Fruit fly (Drosophila melanogaster) whole organism, wandering third instar larva: ENCODE data around the gene Lkb1.
A peak's percentile ranks its signal among the peaks of the same experiment; 100 is the strongest.

ENCODE experiments used
- Abd-B ChIP-seq: fragments of >200 bp; optimal IDR thresholded peaks from 2 replicates; lab custom pipeline; 2017; ENCODE audit warnings: missing biosample characterization, missing genetic modification characterization
- CG32264 ChIP-seq: fragments of 200-800 bp; sonication (Bioruptor generic); optimal IDR thresholded peaks from 2 replicates; lab custom pipeline; 2016; ENCODE audit warnings: missing biosample characterization, missing genetic modification characterization
- CG9705 ChIP-seq: fragments of 200-800 bp; sonication (Bioruptor generic); optimal IDR thresholded peaks from 2 replicates; lab custom pipeline; 2018; ENCODE audit warnings: missing biosample characterization, mild to moderate bottlenecking, missing genetic modification characterization
- CrebA ChIP-seq: fragments of 200-800 bp; sonication (Bioruptor generic); optimal IDR thresholded peaks from 2 replicates; lab custom pipeline; 2016; ENCODE audit warnings: missing biosample characterization, mild to moderate bottlenecking, missing genetic modification characterization, borderline replicate concordance
- Dfd ChIP-seq: fragments of >200 bp; optimal IDR thresholded peaks from 2 replicates; lab custom pipeline; 2017; ENCODE audit warnings: missing biosample characterization, missing genetic modification characterization
- Dif ChIP-seq: fragments of 200-275, 200-300 bp; sonication (Bioruptor generic); optimal IDR thresholded peaks from 2 replicates; lab custom pipeline; 2018; ENCODE audit warnings: missing biosample characterization, missing genetic modification characterization; ENCODE audit not compliant: partially characterized antibody
- GATAd ChIP-seq: sonication (Bioruptor generic); optimal IDR thresholded peaks from 2 replicates; lab custom pipeline; 2016; ENCODE audit warnings: missing biosample characterization, missing genetic modification characterization
- HLH106 ChIP-seq: fragments of 200-800 bp; optimal IDR thresholded peaks from 3 replicates; lab custom pipeline; 2019; ENCODE audit warnings: missing biosample characterization, mild to moderate bottlenecking, missing genetic modification characterization, moderate library complexity
- Hnf4 ChIP-seq: fragments of 200-800 bp; sonication (Bioruptor generic); optimal IDR thresholded peaks from 2 replicates; lab custom pipeline; 2016; ENCODE audit warnings: missing biosample characterization, mild to moderate bottlenecking, missing genetic modification characterization
- Hr78 ChIP-seq: fragments of >200 bp; optimal IDR thresholded peaks from 2 replicates; lab custom pipeline; 2017; ENCODE audit warnings: missing biosample characterization, missing genetic modification characterization
- Hr83 ChIP-seq: fragments of 200-300 bp; sonication (Bioruptor generic); optimal IDR thresholded peaks from 2 replicates; lab custom pipeline; 2016; ENCODE audit warnings: missing biosample characterization, mild to moderate bottlenecking, missing genetic modification characterization, moderate library complexity; ENCODE audit not compliant: poor library complexity, severe bottlenecking
- Jra ChIP-seq: sonication (Bioruptor generic); optimal IDR thresholded peaks from 2 replicates; lab custom pipeline; 2016; ENCODE audit warnings: missing biosample characterization, missing genetic modification characterization
- Mio ChIP-seq: sonication (Bioruptor generic); optimal IDR thresholded peaks from 2 replicates; lab custom pipeline; 2016; ENCODE audit warnings: missing biosample characterization, missing genetic modification characterization
- Myc ChIP-seq: fragments of >200 bp; optimal IDR thresholded peaks from 2 replicates; lab custom pipeline; 2017
- N ChIP-seq: fragments of >200 bp; optimal IDR thresholded peaks from 2 replicates; lab custom pipeline; 2018; ENCODE audit warnings: missing biosample characterization, missing external identifiers, missing genetic modification characterization
- OdsH ChIP-seq: fragments of 200-800 bp; sonication (Bioruptor generic); optimal IDR thresholded peaks from 2 replicates; lab custom pipeline; 2016; ENCODE audit warnings: missing biosample characterization, mild to moderate bottlenecking, missing genetic modification characterization
- Rel ChIP-seq, 2 experiments: fragments of 200-800 bp; sonication (Bioruptor generic) in 1 of 2; optimal IDR thresholded peaks; 2 replicates in 1 of 2; 3 replicates in 1 of 2; lab custom pipeline; 2016 to 2019; ENCODE audit warnings: mild to moderate bottlenecking in 2 of 2, missing biosample characterization in 2 of 2, missing genetic modification characterization in 2 of 2, moderate library complexity in 1 of 2
- Sp1 ChIP-seq: fragments of 200-800 bp; sonication (Bioruptor generic); optimal IDR thresholded peaks from 3 replicates; lab custom pipeline; 2019; ENCODE audit warnings: missing biosample characterization, mild to moderate bottlenecking, missing genetic modification characterization, moderate library complexity
- Vsx2 ChIP-seq: fragments of 200-300, 225-300 bp; sonication (Bioruptor generic); optimal IDR thresholded peaks from 2 replicates; lab custom pipeline; 2018; ENCODE audit warnings: missing biosample characterization, missing genetic modification characterization; ENCODE audit not compliant: partially characterized antibody
- br ChIP-seq: fragments of 200-800 bp; sonication (Bioruptor generic); optimal IDR thresholded peaks from 2 replicates; lab custom pipeline; 2016; ENCODE audit warnings: missing biosample characterization, missing genetic modification characterization
- brk ChIP-seq: fragments of 200-800 bp; sonication (Bioruptor generic); optimal IDR thresholded peaks from 2 replicates; lab custom pipeline; 2016; ENCODE audit warnings: missing biosample characterization, mild to moderate bottlenecking, missing genetic modification characterization
- dl ChIP-seq, 2 experiments: fragments of 175-275, 200-275 bp in 1 of 2; fragments of 200-275 bp in 1 of 2; sonication (Bioruptor generic); optimal IDR thresholded peaks; lab custom pipeline; 2018; ENCODE audit warnings: mild to moderate bottlenecking in 2 of 2, missing biosample characterization in 2 of 2, missing genetic modification characterization in 2 of 2, moderate library complexity in 2 of 2; ENCODE audit not compliant: partially characterized antibody in 2 of 2, insufficient read depth in 1 of 2
- dmrt93B ChIP-seq: fragments of 200-800 bp; sonication (Bioruptor generic); optimal IDR thresholded peaks from 2 replicates; lab custom pipeline; 2018; ENCODE audit warnings: missing biosample characterization, mild to moderate bottlenecking, missing genetic modification characterization
- dsf ChIP-seq: sonication (Bioruptor generic); optimal IDR thresholded peaks from 2 replicates; lab custom pipeline; 2016; ENCODE audit warnings: missing biosample characterization, missing genetic modification characterization, borderline replicate concordance
- ey ChIP-seq: fragments of 200-800 bp; sonication (Bioruptor generic); optimal IDR thresholded peaks from 2 replicates; lab custom pipeline; 2016; ENCODE audit warnings: missing biosample characterization, missing genetic modification characterization
- foxo ChIP-seq, 2 experiments: fragments of 200-800 bp; sonication (Bioruptor generic); optimal IDR thresholded peaks; 2 replicates in 1 of 2; 3 replicates in 1 of 2; lab custom pipeline; 2016 to 2017; ENCODE audit warnings: missing biosample characterization in 2 of 2, missing genetic modification characterization in 2 of 2
- fru ChIP-seq: fragments of 200-800 bp; sonication (Bioruptor generic); optimal IDR thresholded peaks from 3 replicates; lab custom pipeline; 2016; ENCODE audit warnings: missing biosample characterization, mild to moderate bottlenecking, missing genetic modification characterization
- h ChIP-seq: fragments of 200-800 bp; sonication (Bioruptor generic); optimal IDR thresholded peaks from 3 replicates; lab custom pipeline; 2016; ENCODE audit warnings: missing biosample characterization, mild to moderate bottlenecking, missing genetic modification characterization
- jim ChIP-seq: fragments of 175-275, 200-325 bp; sonication (Bioruptor generic); optimal IDR thresholded peaks from 2 replicates; lab custom pipeline; 2016; ENCODE audit warnings: missing biosample characterization, mild to moderate bottlenecking, missing genetic modification characterization
- lola ChIP-seq: fragments of >200 bp; optimal IDR thresholded peaks from 2 replicates; lab custom pipeline; 2017; ENCODE audit warnings: missing biosample characterization, missing genetic modification characterization
- pan ChIP-seq: fragments of >200 bp; optimal IDR thresholded peaks from 2 replicates; lab custom pipeline; 2017
- psq ChIP-seq: fragments of 200-800 bp; sonication (Bioruptor generic); optimal IDR thresholded peaks from 3 replicates; lab custom pipeline; 2017; ENCODE audit warnings: missing biosample characterization, mild to moderate bottlenecking, missing genetic modification characterization, moderate library complexity
- rgr ChIP-seq: fragments of 200-800 bp; sonication (Bioruptor generic); optimal IDR thresholded peaks from 3 replicates; lab custom pipeline; 2016; ENCODE audit warnings: missing biosample characterization, mild to moderate bottlenecking, missing genetic modification characterization
- sage ChIP-seq: fragments of 200-800 bp; sonication (Bioruptor generic); optimal IDR thresholded peaks from 2 replicates; lab custom pipeline; 2016; ENCODE audit warnings: missing biosample characterization, mild to moderate bottlenecking, missing genetic modification characterization
- sv ChIP-seq: fragments of 200-800 bp; sonication (Bioruptor generic); optimal IDR thresholded peaks from 3 replicates; lab custom pipeline; 2016; ENCODE audit warnings: missing biosample characterization, missing genetic modification characterization
- tai ChIP-seq: sonication (Bioruptor generic); optimal IDR thresholded peaks from 2 replicates; lab custom pipeline; 2016; ENCODE audit warnings: missing biosample characterization, missing genetic modification characterization
- usp ChIP-seq: fragments of >200 bp; optimal IDR thresholded peaks from 2 replicates; lab custom pipeline; 2017; ENCODE audit warnings: missing biosample characterization, missing genetic modification characterization
- woc ChIP-seq: sonication (Bioruptor generic); optimal IDR thresholded peaks from 2 replicates; lab custom pipeline; 2016; ENCODE audit warnings: missing biosample characterization, mild to moderate bottlenecking, missing genetic modification characterization

Gene Lkb1

dm6 chr3R:13676137-13677086 is at the start of gene Lkb1, which contains the start of gene CG9588:
Lkb1 (plus strand) TSS chr3R:13676549.
CG9588 (minus strand) TSS chr3R:13676681.
- TF ChIP-seq brk (GFP tag; lab: Kevin White, UChicago) (no peak), Dif (GFP tag; lab: Kevin White, UChicago) (no peak), Abd-B (GFP tag; lab: Kevin White, UChicago) (no peak), sv (GFP tag; lab: Kevin White, UChicago) (peak; percentile 39), Mio (GFP tag; lab: Kevin White, UChicago) (no peak), CrebA (GFP tag; lab: Kevin White, UChicago) (no peak), br (GFP tag; lab: Kevin White, UChicago) (peak; percentile 66), dl (GFP tag; optimal IDR thresholded peaks at IDR 0.05; lab: Kevin White, UChicago; ENCODE audit: insufficient read depth in 1 of 2, partially characterized antibody in 2 of 2) (no peak), ey (peak; percentile 77), dmrt93B (no peak), GATAd (GFP tag; lab: Kevin White, UChicago) (no peak), Dfd (GFP tag; lab: Kevin White, UChicago) (no peak), sage (GFP tag; lab: Kevin White, UChicago) (no peak), Hr83 (GFP tag; lab: Kevin White, UChicago) (peak; percentile 53), lola (GFP tag; lab: Kevin White, UChicago) (no peak), jim (GFP tag; lab: Kevin White, UChicago) (peak; percentile 51), Sp1 (GFP tag; lab: Kevin White, UChicago) (peak; percentile 13), psq (GFP tag; lab: Kevin White, UChicago) (peak; percentile 56), dsf (GFP tag; lab: Kevin White, UChicago) (no peak), rgr (peak; percentile 62), fru (peak; percentile 69), usp (no peak), Hnf4 (no peak), Vsx2 (no peak), tai (GFP tag; lab: Kevin White, UChicago) (no peak), HLH106 (tag; lab: Kevin White, UChicago) (peak; percentile 27), OdsH (GFP tag; lab: Kevin White, UChicago) (peak; percentile 66), Hr78 (GFP tag; lab: Kevin White, UChicago) (no peak), CG32264 (GFP tag; lab: Kevin White, UChicago) (no peak), h (peak; percentile 56), CG9705 (no peak), Rel (GFP tag; optimal IDR thresholded peaks at IDR 0.05; lab: Kevin White, UChicago) (no peak), Rel (tag; optimal IDR thresholded peaks at IDR 0.05; lab: Kevin White, UChicago) (peak; percentile 79), foxo (GFP tag; optimal IDR thresholded peaks at IDR 0.05; lab: Kevin White, UChicago) (peak in 1 of 2 experiments; percentile 80), pan (lab: Kevin White, UChicago) (no peak), N (no peak), Myc (lab: Kevin White, UChicago) (no peak), Jra (GFP tag; lab: Kevin White, UChicago) (no peak), woc (no peak)

dm6 chr3R:13631642-13632041 is 44.7 kb upstream of the Lkb1 start, which contains the start of gene CG10841:
CG10841 (plus strand) TSS chr3R:13631942.
- TF ChIP-seq HLH106 (tag; lab: Kevin White, UChicago) (no peak), Rel (GFP tag; optimal IDR thresholded peaks at IDR 0.05; lab: Kevin White, UChicago) (no peak), Rel (tag; optimal IDR thresholded peaks at IDR 0.05; lab: Kevin White, UChicago) (no peak), CG32264 (GFP tag; lab: Kevin White, UChicago) (no peak), CrebA (GFP tag; lab: Kevin White, UChicago) (no peak), Abd-B (GFP tag; lab: Kevin White, UChicago) (no peak), OdsH (GFP tag; lab: Kevin White, UChicago) (no peak), GATAd (GFP tag; lab: Kevin White, UChicago) (no peak), dsf (GFP tag; lab: Kevin White, UChicago) (no peak), Sp1 (GFP tag; lab: Kevin White, UChicago) (no peak), fru (no peak)
